Fruit fly (Drosophila melanogaster) whole organism, wandering third instar larva: Measurements from ENCODE around the gene Rab26.

Source experiments
- Dfd ChIP-seq: fragments of >200 bp; optimal IDR thresholded peaks from 2 replicates; lab custom pipeline; 2017; ENCODE audit warnings: missing biosample characterization, missing genetic modification characterization
- Dif ChIP-seq: fragments of 200-275, 200-300 bp; sonication (Bioruptor generic); optimal IDR thresholded peaks from 2 replicates; lab custom pipeline; 2018; ENCODE audit warnings: missing biosample characterization, missing genetic modification characterization; ENCODE audit not compliant: partially characterized antibody
- GATAd ChIP-seq: sonication (Bioruptor generic); optimal IDR thresholded peaks from 2 replicates; lab custom pipeline; 2016; ENCODE audit warnings: missing biosample characterization, missing genetic modification characterization
- Jra ChIP-seq: sonication (Bioruptor generic); optimal IDR thresholded peaks from 2 replicates; lab custom pipeline; 2016; ENCODE audit warnings: missing biosample characterization, missing genetic modification characterization
- Myc ChIP-seq: fragments of >200 bp; optimal IDR thresholded peaks from 2 replicates; lab custom pipeline; 2017
- N ChIP-seq: fragments of >200 bp; optimal IDR thresholded peaks from 2 replicates; lab custom pipeline; 2018; ENCODE audit warnings: missing biosample characterization, missing external identifiers, missing genetic modification characterization
- br ChIP-seq: fragments of 200-800 bp; sonication (Bioruptor generic); optimal IDR thresholded peaks from 2 replicates; lab custom pipeline; 2016; ENCODE audit warnings: missing biosample characterization, missing genetic modification characterization
- brk ChIP-seq: fragments of 200-800 bp; sonication (Bioruptor generic); optimal IDR thresholded peaks from 2 replicates; lab custom pipeline; 2016; ENCODE audit warnings: missing biosample characterization, mild to moderate bottlenecking, missing genetic modification characterization
- dl ChIP-seq, 2 experiments: fragments of 175-275, 200-275 bp in 1 of 2; fragments of 200-275 bp in 1 of 2; sonication (Bioruptor generic); optimal IDR thresholded peaks; lab custom pipeline; 2018; ENCODE audit warnings: mild to moderate bottlenecking in 2 of 2, missing biosample characterization in 2 of 2, missing genetic modification characterization in 2 of 2, moderate library complexity in 2 of 2; ENCODE audit not compliant: partially characterized antibody in 2 of 2, insufficient read depth in 1 of 2
- dsf ChIP-seq: sonication (Bioruptor generic); optimal IDR thresholded peaks from 2 replicates; lab custom pipeline; 2016; ENCODE audit warnings: missing biosample characterization, missing genetic modification characterization, borderline replicate concordance
- lola ChIP-seq: fragments of >200 bp; optimal IDR thresholded peaks from 2 replicates; lab custom pipeline; 2017; ENCODE audit warnings: missing biosample characterization, missing genetic modification characterization
- pan ChIP-seq: fragments of >200 bp; optimal IDR thresholded peaks from 2 replicates; lab custom pipeline; 2017
- psq ChIP-seq: fragments of 200-800 bp; sonication (Bioruptor generic); optimal IDR thresholded peaks from 3 replicates; lab custom pipeline; 2017; ENCODE audit warnings: missing biosample characterization, mild to moderate bottlenecking, missing genetic modification characterization, moderate library complexity
- usp ChIP-seq: fragments of >200 bp; optimal IDR thresholded peaks from 2 replicates; lab custom pipeline; 2017; ENCODE audit warnings: missing biosample characterization, missing genetic modification characterization

DNA sequence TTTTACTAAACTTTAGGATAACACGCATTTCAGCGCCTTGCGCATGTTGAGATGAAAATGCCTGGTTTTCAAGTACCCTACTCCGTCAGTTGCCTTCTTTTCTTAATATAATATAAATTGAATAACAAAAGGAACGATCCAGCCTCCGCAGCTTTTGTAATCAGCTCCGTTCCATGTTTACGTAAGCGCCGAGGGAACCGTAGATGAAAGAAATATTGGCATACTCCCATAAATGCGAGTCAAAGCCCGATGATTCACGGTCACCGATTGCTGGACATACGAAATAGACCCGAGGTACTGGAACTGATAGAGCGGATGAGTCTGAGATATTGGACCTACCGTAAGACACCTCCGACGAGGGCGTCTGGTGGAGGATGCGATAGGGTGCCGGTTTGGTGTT, 24.0 kb downstream of the Rab26 start:
- TF ChIP-seq br (GFP tag; lab: Kevin White, UChicago) (no peak), psq (GFP tag; lab: Kevin White, UChicago) (no peak), Dif (GFP tag; lab: Kevin White, UChicago) (no peak), lola (GFP tag; lab: Kevin White, UChicago) (no peak), Dfd (GFP tag; lab: Kevin White, UChicago) (no peak), Myc (lab: Kevin White, UChicago) (no peak), GATAd (GFP tag; lab: Kevin White, UChicago) (no peak), pan (lab: Kevin White, UChicago) (no peak), dsf (no peak), N (GFP tag; lab: Kevin White, UChicago) (no peak), dl (GFP tag; optimal IDR thresholded peaks at IDR 0.05; lab: Kevin White, UChicago; ENCODE audit: insufficient read depth in 1 of 2, partially characterized antibody in 2 of 2) (no peak), usp (no peak), Jra (GFP tag; lab: Kevin White, UChicago) (no peak), brk (no peak)
